Worm (Caenorhabditis elegans) whole organism, mixed stage, embryonic: ENCODE data around the gene F01F1.11.

ENCODE experiments used
- M03D4.4 ChIP-seq: sonication (generic microtip); optimal IDR thresholded peaks from 2 replicates; lab custom pipeline; 2017; ENCODE audit warnings: mild to moderate bottlenecking, missing genetic modification characterization, missing compliant biosample characterization
- blmp-1 ChIP-seq: fragments of 150-350 bp; optimal IDR thresholded peaks from 2 replicates; lab custom pipeline; 2014; ENCODE audit warnings: missing biosample characterization, missing genetic modification characterization
- elt-3 ChIP-seq: fragments of 150-350 bp; optimal IDR thresholded peaks from 2 replicates; lab custom pipeline; 2014; ENCODE audit warnings: missing biosample characterization, missing genetic modification characterization
- lin-32 ChIP-seq: fragments of 200-800 bp; sonication (Bioruptor generic); optimal IDR thresholded peaks from 2 replicates; lab custom pipeline; 2018; ENCODE audit warnings: mild to moderate bottlenecking, missing genetic modification characterization, missing compliant biosample characterization
- lsy-2 ChIP-seq: fragments of 150-350 bp; optimal IDR thresholded peaks from 2 replicates; lab custom pipeline; 2014; ENCODE audit warnings: missing biosample characterization, missing genetic modification characterization
- mep-1 ChIP-seq: fragments of 150-350 bp; optimal IDR thresholded peaks from 2 replicates; lab custom pipeline; 2017; ENCODE audit warnings: missing biosample characterization, missing genetic modification reagents, missing genetic modification characterization, inconsistent platforms
- nhr-12 ChIP-seq: fragments of 150-350 bp; optimal IDR thresholded peaks from 2 replicates; lab custom pipeline; 2014; ENCODE audit warnings: missing biosample characterization, missing genetic modification characterization
- nhr-237 ChIP-seq: fragments of 150-350 bp; optimal IDR thresholded peaks from 2 replicates; lab custom pipeline; 2014; ENCODE audit warnings: missing biosample characterization, missing genetic modification characterization
- nhr-76 ChIP-seq: sonication (generic microtip); optimal IDR thresholded peaks from 2 replicates; lab custom pipeline; 2017; ENCODE audit warnings: missing biosample characterization, missing genetic modification characterization
- pha-4 ChIP-seq: fragments of 150-350 bp; optimal IDR thresholded peaks from 2 replicates; lab custom pipeline; 2018; ENCODE audit warnings: missing biosample characterization, missing genetic modification reagents, missing genetic modification characterization
- snpc-4 ChIP-seq: fragments of 150-350 bp; optimal IDR thresholded peaks from 2 replicates; lab custom pipeline; 2014; ENCODE audit warnings: missing biosample characterization, missing genetic modification characterization
- sptf-1 ChIP-seq: sonication (generic microtip); optimal IDR thresholded peaks from 2 replicates; lab custom pipeline; 2017; ENCODE audit warnings: mild to moderate bottlenecking, missing genetic modification characterization, moderate library complexity, missing compliant biosample characterization
- ztf-11 ChIP-seq: fragments of 150-350 bp; optimal IDR thresholded peaks from 2 replicates; lab custom pipeline; 2014; ENCODE audit warnings: missing biosample characterization, missing genetic modification characterization

ce11 chrIII:5917365-5917958 lies 45.8 kb upstream of the F01F1.11 start:
- TF ChIP-seq snpc-4 (tag; lab: Kevin White, UChicago): no peak
- no peak for TF ChIP-seq blmp-1 (tag; lab: Kevin White, UChicago)
- no peak for TF ChIP-seq nhr-237 (tag; lab: Kevin White, UChicago)
- TF ChIP-seq elt-3 (tag; lab: Kevin White, UChicago): no peak
- no peak for TF ChIP-seq ztf-11 (tag; lab: Kevin White, UChicago)
- no peak for TF ChIP-seq lin-32 (GFP tag; lab: Kevin White, UChicago)
- no peak for TF ChIP-seq nhr-76 (tag; lab: Kevin White, UChicago)
- TF ChIP-seq pha-4 (tag; lab: Kevin White, UChicago): no peak
- no peak for TF ChIP-seq mep-1 (tag; lab: Kevin White, UChicago)
- TF ChIP-seq M03D4.4 (tag; lab: Kevin White, UChicago): no peak
- no peak for TF ChIP-seq lsy-2
- TF ChIP-seq sptf-1 (tag; lab: Kevin White, UChicago): no peak
- no peak for TF ChIP-seq nhr-12 (tag; lab: Kevin White, UChicago)
